Fruit fly (Drosophila melanogaster): ENCODE measurements around the gene CG31495.

Gene CG31495

dm6 chr3R:13847289-13847688, 7.6 kb upstream of the CG31495 start (continued):
- TF ChIP-seq achi (GFP tag; optimal IDR thresholded peaks at IDR 0.05) (peak; percentile 20), CG10669 (GFP tag; optimal IDR thresholded peaks at IDR 0.05) (peak; percentile 18), eg (GFP tag; IDR thresholded peaks at IDR 0.05) (peak; percentile 42; the same call in 1 of the 3 replicates), CG11294 (GFP tag; IDR thresholded peaks at IDR 0.05) (no peak), CG9139 (GFP tag; optimal IDR thresholded peaks at IDR 0.05) (no peak), ss (GFP tag; optimal IDR thresholded peaks at IDR 0.05) (no peak)

DNA sequence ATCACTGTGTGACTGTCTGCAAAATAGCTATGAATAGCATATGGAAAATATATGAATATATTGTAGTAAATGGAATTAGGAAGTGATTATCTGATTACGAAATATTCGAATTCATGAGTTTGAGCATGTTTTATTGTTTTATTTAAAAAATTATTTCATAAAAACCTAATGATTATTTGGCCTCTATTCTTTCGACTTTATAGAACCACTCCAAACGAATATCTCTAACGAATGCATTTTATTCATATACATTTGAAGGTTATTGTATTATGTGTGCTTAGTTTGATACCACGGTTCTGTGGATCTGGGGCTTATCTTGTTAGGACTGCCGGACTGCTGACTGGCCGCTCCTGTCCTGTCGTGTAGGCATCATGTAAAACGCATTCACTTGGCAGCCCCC, 6.2 kb upstream of the CG31495 start:
- TF ChIP-seq CG6792 (GFP tag; optimal IDR thresholded peaks at IDR 0.05) (peak; percentile 35), CG10669 (GFP tag; optimal IDR thresholded peaks at IDR 0.05) (peak; percentile 38), CG11762 (GFP tag; optimal IDR thresholded peaks at IDR 0.05; ENCODE audit: insufficient read depth) (peak; percentile 45), Met (GFP tag; optimal IDR thresholded peaks at IDR 0.05) (peak; percentile 73), CG31627 (GFP tag; optimal IDR thresholded peaks at IDR 0.05) (peak; percentile 38), salr (GFP tag; optimal IDR thresholded peaks at IDR 0.05) (peak; percentile 24 to 75), CG3032 (tag; optimal IDR thresholded peaks at IDR 0.05) (peak; percentile 58), Sox102F (GFP tag; optimal IDR thresholded peaks at IDR 0.05) (peak; percentile 32), OdsH (GFP tag; optimal IDR thresholded peaks at IDR 0.05) (peak; percentile 54), achi (GFP tag; optimal IDR thresholded peaks at IDR 0.05) (peak; percentile 68), lz (GFP tag; optimal IDR thresholded peaks at IDR 0.05) (peak; percentile 46), vri (GFP tag; optimal IDR thresholded peaks at IDR 0.05) (peak; percentile 34), Ets96B (tag; optimal IDR thresholded peaks at IDR 0.05) (peak; percentile 72), CG11902 (GFP tag; optimal IDR thresholded peaks at IDR 0.05) (no peak), Ets21C (GFP tag; optimal IDR thresholded peaks at IDR 0.05) (peak; percentile 32), CG8632 (GFP tag; optimal IDR thresholded peaks at IDR 0.05) (peak; percentile 51), pdm3 (GFP tag; optimal IDR thresholded peaks at IDR 0.05) (peak; percentile 68), Hr4 (GFP tag; optimal IDR thresholded peaks at IDR 0.05) (peak; percentile 70), CG6276 (GFP tag; optimal IDR thresholded peaks at IDR 0.05) (peak; percentile 3), CG6854 (GFP tag; optimal IDR thresholded peaks at IDR 0.05) (no peak), fkh (GFP tag; optimal IDR thresholded peaks at IDR 0.05) (no peak), CG11294 (GFP tag; IDR thresholded peaks at IDR 0.05) (no peak), Smox (GFP tag; optimal IDR thresholded peaks at IDR 0.05) (peak; percentile 68), dsx (GFP tag; optimal IDR thresholded peaks at IDR 0.05; ENCODE audit: poor library complexity, severe bottlenecking) (peak; percentile 31), CG34406 (GFP tag; optimal IDR thresholded peaks at IDR 0.05) (peak; percentile 49), acj6 (GFP tag; optimal IDR thresholded peaks at IDR 0.05) (peak; percentile 61), fd59A (GFP tag; optimal IDR thresholded peaks at IDR 0.05) (peak; percentile 80), fd85E (GFP tag; optimal IDR thresholded peaks at IDR 0.05) (no peak), Hr38 (GFP tag; optimal IDR thresholded peaks at IDR 0.05) (no peak), net (GFP tag; optimal IDR thresholded peaks at IDR 0.05) (peak; percentile 52), topi (GFP tag; optimal IDR thresholded peaks at IDR 0.05) (peak; percentile 60), CG32006 (GFP tag; optimal IDR thresholded peaks at IDR 0.05) (peak; percentile 74), CG9139 (GFP tag; optimal IDR thresholded peaks at IDR 0.05) (no peak), svp (GFP tag) (peak; percentile 80), Eip75B (GFP tag; optimal IDR thresholded peaks at IDR 0.05) (peak; percentile 44), ss (GFP tag; optimal IDR thresholded peaks at IDR 0.05) (peak in 1 of 2 experiments; percentile 43), Blimp-1 (GFP tag; optimal IDR thresholded peaks at IDR 0.05) (peak; percentile 5), CG6808 (GFP tag; optimal IDR thresholded peaks at IDR 0.05) (no peak), CG1621 (tag; optimal IDR thresholded peaks at IDR 0.05) (peak; percentile 27), eg (GFP tag; IDR thresholded peaks at IDR 0.05) (no peak), CG8119 (GFP tag; IDR thresholded peaks at IDR 0.05) (peak; percentile 75), Gug (GFP tag; IDR thresholded peaks at IDR 0.05) (no peak), CG8319 (GFP tag; optimal IDR thresholded peaks at IDR 0.05) (peak; percentile 4), CG7368 (GFP tag; optimal IDR thresholded peaks at IDR 0.05) (no peak), Lpt (GFP tag; optimal IDR thresholded peaks at IDR 0.05) (no peak), spab (GFP tag; optimal IDR thresholded peaks at IDR 0.05) (peak; percentile 36), Eip78C (GFP tag) (peak; percentile 93), CG16779 (tag; optimal IDR thresholded peaks at IDR 0.05) (peak; percentile 43), CG15336 (GFP tag; IDR thresholded peaks at IDR 0.05) (peak; percentile 61)
